Worm (Caenorhabditis elegans) whole organism, late embryonic: ENCODE measurements around the gene natb-1.

Experiments used
- ama-1 ChIP-seq: fragments of 150-350 bp; optimal IDR thresholded peaks from 2 replicates; lab custom pipeline; 2014
- elt-4 ChIP-seq: sonication (generic microtip); optimal IDR thresholded peaks from 2 replicates; lab custom pipeline; 2016; ENCODE audit warnings: missing genetic modification characterization, missing compliant biosample characterization
- fax-1 ChIP-seq: sonication (generic microtip); optimal IDR thresholded peaks from 2 replicates; lab custom pipeline; 2016; ENCODE audit warnings: missing genotype, missing genetic modification characterization, missing compliant biosample characterization
- hlh-30 ChIP-seq: sonication (generic microtip); optimal IDR thresholded peaks from 2 replicates; lab custom pipeline; 2017; ENCODE audit warnings: antibody characterized with exemption, missing genetic modification characterization, missing compliant biosample characterization; ENCODE audit not compliant: insufficient read depth
- nhr-11 ChIP-seq: fragments of 150-350 bp; optimal IDR thresholded peaks from 2 replicates; lab custom pipeline; 2014; ENCODE audit warnings: missing biosample characterization, missing genetic modification characterization
- sox-4 ChIP-seq: sonication (generic microtip); optimal IDR thresholded peaks from 2 replicates; lab custom pipeline; 2017; ENCODE audit warnings: mild to moderate bottlenecking, missing genetic modification characterization, inconsistent platforms, missing compliant biosample characterization
- unc-86 ChIP-seq: sonication (generic microtip); optimal IDR thresholded peaks from 2 replicates; lab custom pipeline; 2016; ENCODE audit warnings: missing genetic modification characterization, missing compliant biosample characterization

- TF ChIP-seq fax-1 (tag; lab: Kevin White, UChicago) (no peak), nhr-11 (tag; lab: Kevin White, UChicago) (no peak), ama-1 (lab: Kevin White, UChicago) (no peak), sox-4 (tag; lab: Kevin White, UChicago) (no peak), hlh-30 (tag; lab: Kevin White, UChicago) (no peak), elt-4 (no peak), unc-86 (tag; lab: Kevin White, UChicago) (no peak)
Observed at ce11 chrV:8031121-8031520, 47.9 kb upstream of the natb-1 start, which contains the start of gene vars-1.
